Fruit fly (Drosophila melanogaster) whole organism, embryonic: ENCODE measurements around the gene Gdh.
A peak's percentile ranks its signal among the peaks of the same experiment; 100 is the strongest.

ENCODE experiments used
- Atf6 ChIP-seq: fragments of 200-800 bp; sonication (Bioruptor generic); IDR thresholded peaks from 2 replicates; pipeline ENCODE4 v1.3.6; 2022; ENCODE audit warnings: missing biosample characterization, missing genetic modification characterization
- Bgb ChIP-seq: fragments of 200-800 bp; sonication (Bioruptor generic); IDR thresholded peaks from 2 replicates; pipeline ENCODE4 v1.3.6; 2022; ENCODE audit warnings: missing biosample characterization, missing genetic modification characterization; ENCODE audit not compliant: partially characterized antibody
- CG10431 ChIP-seq: fragments of 200-800 bp; sonication (Bioruptor generic); optimal IDR thresholded peaks from 3 replicates; lab custom pipeline; 2018; ENCODE audit warnings: missing biosample characterization, mild to moderate bottlenecking, missing genetic modification characterization
- CG12071 ChIP-seq: fragments of 200-800 bp; sonication (Bioruptor generic); optimal IDR thresholded peaks from 3 replicates; lab custom pipeline; 2018; ENCODE audit warnings: missing biosample characterization, mild to moderate bottlenecking, missing genetic modification characterization
- CG1792 ChIP-seq: fragments of 200-800 bp; sonication (Bioruptor generic); optimal IDR thresholded peaks from 2 replicates; lab custom pipeline; 2016; ENCODE audit warnings: missing biosample characterization, missing genetic modification characterization
- CG18262 ChIP-seq: fragments of 200-800 bp; optimal IDR thresholded peaks from 3 replicates; lab custom pipeline; 2019; ENCODE audit warnings: missing biosample characterization, mild to moderate bottlenecking, missing genetic modification characterization, moderate library complexity
- CG2120 ChIP-seq: fragments of 200-800 bp; sonication (Bioruptor generic); optimal IDR thresholded peaks from 3 replicates; lab custom pipeline; 2016; ENCODE audit warnings: missing biosample characterization, missing genetic modification characterization
- CG2712 ChIP-seq: fragments of 200-800 bp; optimal IDR thresholded peaks from 3 replicates; lab custom pipeline; 2019; ENCODE audit warnings: missing biosample characterization, mild to moderate bottlenecking, missing genetic modification characterization, moderate library complexity
- CG32532 ChIP-seq: fragments of 200-800 bp; sonication (Bioruptor generic); IDR thresholded peaks from 2 replicates; pipeline ENCODE4 v1.3.6; 2022; ENCODE audit warnings: missing biosample characterization, missing genetic modification characterization
- CG6854 ChIP-seq: fragments of 200-800 bp; sonication (Bioruptor generic); optimal IDR thresholded peaks from 3 replicates; lab custom pipeline; 2017; ENCODE audit warnings: missing biosample characterization, mild to moderate bottlenecking, missing genetic modification characterization
- CG8290 ChIP-seq, 3 experiments: fragments of 200-800 bp; sonication (Bioruptor generic); optimal IDR thresholded peaks; 2 replicates each; lab custom pipeline; 2016 to 2019; ENCODE audit warnings: missing biosample characterization in 3 of 3, missing genetic modification characterization in 3 of 3, mild to moderate bottlenecking in 2 of 3, moderate library complexity in 1 of 3
- CTCF ChIP-seq: fragments of 200-800 bp; sonication (Bioruptor generic); optimal IDR thresholded peaks from 2 replicates; lab custom pipeline; 2017; ENCODE audit warnings: missing biosample characterization, mild to moderate bottlenecking, missing genetic modification characterization, moderate library complexity
- CrebB ChIP-seq: fragments of 200-800 bp; sonication (Bioruptor generic); optimal IDR thresholded peaks from 3 replicates; lab custom pipeline; 2018; ENCODE audit warnings: missing biosample characterization, mild to moderate bottlenecking, missing genetic modification characterization
- Dbx ChIP-seq: fragments of 200-800 bp; sonication (Bioruptor generic); IDR thresholded peaks from 3 replicates; pipeline ENCODE4 v1.3.6; 2022; ENCODE audit warnings: missing biosample characterization, missing genetic modification characterization
- Dip3 ChIP-seq: fragments of 200-800 bp; sonication (Bioruptor generic); optimal IDR thresholded peaks from 3 replicates; lab custom pipeline; 2016; ENCODE audit warnings: missing biosample characterization, missing genetic modification characterization
- Dref ChIP-seq: fragments of 200-800 bp; sonication (Bioruptor generic); IDR thresholded peaks from 2 replicates; pipeline ENCODE4 v1.3.6; 2022; ENCODE audit warnings: missing biosample characterization, missing genetic modification characterization
- HLH4C ChIP-seq: fragments of 200-800 bp; sonication (Bioruptor generic); IDR thresholded peaks from 3 replicates; pipeline ENCODE4 v1.3.6; 2022; ENCODE audit warnings: missing biosample characterization, missing genetic modification characterization; ENCODE audit not compliant: partially characterized antibody
- Hand ChIP-seq: fragments of 200-800 bp; sonication (Bioruptor generic); optimal IDR thresholded peaks from 2 replicates; lab custom pipeline; 2017; ENCODE audit warnings: mild to moderate bottlenecking, missing biosample characterization, missing genetic modification reagents, missing genetic modification characterization
- Hr78 ChIP-seq, 2 experiments: fragments of 200-800 bp in 1 of 2; fragments of >200 bp in 1 of 2; sonication (Bioruptor generic) in 1 of 2; optimal IDR thresholded peaks; 2 replicates each; lab custom pipeline; 2017 to 2019; ENCODE audit warnings: missing biosample characterization in 2 of 2, missing genetic modification characterization in 2 of 2, mild to moderate bottlenecking in 1 of 2, moderate library complexity in 1 of 2
- MBD-R2 ChIP-seq: fragments of 200-800 bp; sonication (Bioruptor generic); IDR thresholded peaks from 2 replicates; pipeline ENCODE4 v1.3.6; 2022; ENCODE audit warnings: missing biosample characterization, missing genetic modification characterization
- Myb ChIP-seq: fragments of 200-800 bp; sonication (Bioruptor generic); optimal IDR thresholded peaks from 2 replicates; lab custom pipeline; 2016; ENCODE audit warnings: missing biosample characterization, missing genetic modification characterization
- Nf-YC ChIP-seq: fragments of 200-800 bp; optimal IDR thresholded peaks from 3 replicates; lab custom pipeline; 2019; ENCODE audit warnings: missing biosample characterization, mild to moderate bottlenecking, missing genetic modification characterization, moderate library complexity
- YL-1 ChIP-seq: fragments of 200-800 bp; sonication (Bioruptor generic); optimal IDR thresholded peaks from 3 replicates; lab custom pipeline; 2017; ENCODE audit warnings: missing biosample characterization, mild to moderate bottlenecking, missing genetic modification characterization
- bcd ChIP-seq: fragments of 200-800 bp; sonication (Bioruptor generic); optimal IDR thresholded peaks from 2 replicates; lab custom pipeline; 2017; ENCODE audit warnings: missing biosample characterization, mild to moderate bottlenecking, missing genetic modification characterization
- chinmo ChIP-seq: fragments of 200-800 bp; sonication (Bioruptor generic); IDR thresholded peaks from 4 replicates; pipeline ENCODE4 v1.3.6; 2022; ENCODE audit warnings: missing biosample characterization, missing genetic modification characterization; ENCODE audit not compliant: partially characterized antibody
- ci ChIP-seq: fragments of 200-800 bp; sonication (Bioruptor generic); IDR thresholded peaks from 3 replicates; pipeline ENCODE4 v1.3.6; 2022; ENCODE audit warnings: missing biosample characterization, missing genetic modification characterization
- cwo ChIP-seq: fragments of 200-800 bp; sonication (Bioruptor generic); optimal IDR thresholded peaks from 3 replicates; lab custom pipeline; 2017; ENCODE audit warnings: missing biosample characterization, missing genetic modification characterization, mild to moderate bottlenecking, moderate library complexity, missing genetic modification reagents
- ems ChIP-seq: fragments of 200-800 bp; sonication (Bioruptor generic); optimal IDR thresholded peaks from 3 replicates; lab custom pipeline; 2016; ENCODE audit warnings: missing biosample characterization, missing genetic modification characterization
- exex ChIP-seq: fragments of 200-800 bp; sonication (Bioruptor generic); optimal IDR thresholded peaks from 4 replicates; lab custom pipeline; 2018; ENCODE audit warnings: missing biosample characterization, mild to moderate bottlenecking, missing genetic modification characterization, moderate library complexity
- her ChIP-seq: fragments of 200-800 bp; sonication (Bioruptor generic); optimal IDR thresholded peaks from 2 replicates; lab custom pipeline; 2016; ENCODE audit warnings: missing biosample characterization, missing genetic modification characterization
- kah ChIP-seq: fragments of 200-800 bp; sonication (Bioruptor generic); optimal IDR thresholded peaks from 2 replicates; lab custom pipeline; 2018; ENCODE audit warnings: missing biosample characterization, mild to moderate bottlenecking, missing genetic modification characterization
- ken ChIP-seq: fragments of 200-800 bp; sonication (Bioruptor generic); IDR thresholded peaks from 3 replicates; pipeline ENCODE4 v1.3.6; 2022; ENCODE audit warnings: missing biosample characterization, missing genetic modification characterization
- knrl ChIP-seq: fragments of 200-800 bp; sonication (Bioruptor generic); IDR thresholded peaks from 3 replicates; pipeline ENCODE4 v1.3.6; 2022; ENCODE audit warnings: missing biosample characterization, missing genetic modification characterization; ENCODE audit not compliant: partially characterized antibody
- maf-S ChIP-seq: fragments of 200-800 bp; sonication (Bioruptor generic); optimal IDR thresholded peaks from 2 replicates; lab custom pipeline; 2016; ENCODE audit warnings: missing biosample characterization, missing genetic modification characterization
- mam ChIP-seq: fragments of 200-800 bp; sonication (Bioruptor generic); optimal IDR thresholded peaks from 3 replicates; lab custom pipeline; 2016; ENCODE audit warnings: missing biosample characterization, missing genetic modification characterization
- nom ChIP-seq: fragments of 200-800 bp; sonication (Bioruptor generic); optimal IDR thresholded peaks from 2 replicates; lab custom pipeline; 2017; ENCODE audit warnings: missing biosample characterization, missing genetic modification characterization, mild to moderate bottlenecking, moderate library complexity, missing genetic modification reagents
- oc ChIP-seq: fragments of 200-800 bp; sonication (Bioruptor generic); optimal IDR thresholded peaks from 2 replicates; lab custom pipeline; 2018; ENCODE audit warnings: missing biosample characterization, mild to moderate bottlenecking, missing genetic modification characterization, moderate library complexity
- onecut ChIP-seq: fragments of 200-800 bp; sonication (Bioruptor generic); IDR thresholded peaks from 2 replicates; pipeline ENCODE4 v1.3.6; 2022; ENCODE audit warnings: missing biosample characterization, missing genetic modification characterization
- pan ChIP-seq, 4 experiments: fragments of >200 bp in 3 of 4; fragments of 200-800 bp in 1 of 4; sonication (Bioruptor generic) in 1 of 4; optimal IDR thresholded peaks in 3 of 4; IDR thresholded peaks in 1 of 4; 2 replicates each; pipeline versions ENCODE4 v1.3.6 to Lab custom; 2017 to 2022; ENCODE audit warnings: missing biosample characterization in 2 of 4, missing genetic modification characterization in 2 of 4, mixed read lengths in 1 of 4
- psq ChIP-seq: fragments of 200-800 bp; sonication (Bioruptor generic); optimal IDR thresholded peaks from 2 replicates; lab custom pipeline; 2017; ENCODE audit warnings: missing biosample characterization, missing genetic modification characterization
- ranshi ChIP-seq: fragments of 200-800 bp; sonication (Bioruptor generic); IDR thresholded peaks from 2 replicates; pipeline ENCODE4 v1.3.6; 2022; ENCODE audit warnings: missing biosample characterization, missing genetic modification characterization
- scrt ChIP-seq: fragments of 200-800 bp; sonication (Bioruptor generic); optimal IDR thresholded peaks from 2 replicates; lab custom pipeline; 2018; ENCODE audit warnings: missing biosample characterization, mild to moderate bottlenecking, missing genetic modification characterization, moderate library complexity
- sens ChIP-seq: fragments of 200-800 bp; sonication (Bioruptor generic); peaks from one replicate; lab custom pipeline; 2016; ENCODE audit warnings: missing biosample characterization, missing genetic modification characterization
- seq ChIP-seq: fragments of 200-800 bp; sonication (Bioruptor generic); IDR thresholded peaks from 2 replicates; pipeline ENCODE4 v1.3.6; 2022; ENCODE audit warnings: missing biosample characterization, missing genetic modification characterization
- sna ChIP-seq: fragments of 200-800 bp; sonication (Bioruptor generic); IDR thresholded peaks from 2 replicates; pipeline ENCODE4 v1.3.6; 2022; ENCODE audit warnings: missing biosample characterization, missing genetic modification characterization; ENCODE audit not compliant: partially characterized antibody
- vvl ChIP-seq: fragments of 200-800 bp; sonication (Bioruptor generic); IDR thresholded peaks from 2 replicates; pipeline ENCODE4 v1.3.6; 2022; ENCODE audit warnings: missing biosample characterization, missing genetic modification characterization
- zen ChIP-seq: fragments of 200-800 bp; sonication (Bioruptor generic); optimal IDR thresholded peaks from 3 replicates; lab custom pipeline; 2018; ENCODE audit warnings: missing biosample characterization, mild to moderate bottlenecking, missing genetic modification characterization, moderate library complexity
- zf30C ChIP-seq: fragments of 200-800 bp; sonication (Bioruptor generic); optimal IDR thresholded peaks from 3 replicates; lab custom pipeline; 2018; ENCODE audit warnings: missing biosample characterization, mild to moderate bottlenecking, missing genetic modification characterization
- zfh1 ChIP-seq: fragments of 200-800 bp; sonication (Bioruptor generic); IDR thresholded peaks from 3 replicates; pipeline ENCODE4 v1.3.6; 2022; ENCODE audit warnings: missing biosample characterization, missing genetic modification characterization

The Gdh gene

DNA sequence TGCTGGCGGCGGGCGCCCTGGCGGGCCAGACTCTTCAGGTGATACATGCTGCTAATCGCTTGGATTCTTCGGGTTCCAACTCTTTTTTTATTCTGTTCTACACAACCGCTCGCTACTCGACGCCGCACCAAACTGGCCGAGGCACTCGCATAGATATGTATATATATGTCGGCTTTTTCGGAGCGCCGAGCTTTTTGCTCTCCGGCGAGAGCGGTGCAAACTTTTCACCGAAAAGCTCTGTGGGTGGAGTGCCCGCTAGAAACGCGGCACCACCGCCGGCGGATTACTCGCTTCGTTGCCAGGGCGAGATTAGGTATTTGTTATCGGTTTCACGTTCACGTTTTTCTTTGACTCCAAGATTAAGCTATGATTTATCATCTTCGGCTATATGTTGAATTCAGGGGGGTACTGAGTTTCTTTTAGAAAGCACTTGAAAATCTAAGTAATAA, at the start of gene Gdh (continued):
- TF ChIP-seq CG6854 (GFP tag; lab: Kevin White, UChicago) (peak; percentile 53), nom (GFP tag; lab: Kevin White, UChicago) (peak; percentile 72), Nf-YC (tag; lab: Kevin White, UChicago) (peak; percentile 35), CG1792 (no peak), onecut (GFP tag; lab: Robert Waterston, UW) (peak; percentile 43), ems (GFP tag; lab: Kevin White, UChicago) (peak; percentile 28), zen (tag; lab: Kevin White, UChicago) (no peak), YL-1 (peak; percentile 30), psq (GFP tag; lab: Kevin White, UChicago) (no peak), Myb (no peak), cwo (GFP tag; lab: Kevin White, UChicago) (peak; percentile 94), Atf6 (GFP tag; lab: Robert Waterston, UW) (peak; percentile 55), zf30C (no peak), Hr78 (GFP tag; optimal IDR thresholded peaks at IDR 0.05; lab: Kevin White, UChicago) (no peak), maf-S (GFP tag; lab: Kevin White, UChicago) (no peak), sna (peak; percentile 63), bcd (peak; percentile 4), CG18262 (peak; percentile 96), Bgb (GFP tag; lab: Robert Waterston, UW) (peak; percentile 68; the same call in 1 of the 2 replicates), Dref (peak; percentile 50; the same call in 1 of the 2 replicates), seq (GFP tag; lab: Robert Waterston, UW) (peak; percentile 38; the same call in 1 of the 2 replicates), ken (GFP tag; lab: Robert Waterston, UW) (peak; percentile 11; the same call in 1 of the 3 replicates), scrt (GFP tag; lab: Kevin White, UChicago) (peak; percentile 65), oc (tag; lab: Kevin White, UChicago) (peak; percentile 56), CG8290 (GFP tag; optimal IDR thresholded peaks at IDR 0.05; lab: Kevin White, UChicago) (no peak), CG8290 (tag; optimal IDR thresholded peaks at IDR 0.05; lab: Kevin White, UChicago) (peak in 1 of 2 experiments; percentile 58), sens (GFP tag; lab: Kevin White, UChicago) (peak; percentile 77), Dip3 (GFP tag; lab: Kevin White, UChicago) (peak; percentile 5), her (peak; percentile 3), ranshi (peak; percentile 27; the same call in 1 of the 2 replicates), ci (GFP tag; lab: Robert Waterston, UW) (peak; percentile 76), CTCF (GFP tag; lab: Kevin White, UChicago) (no peak), kah (GFP tag; lab: Kevin White, UChicago) (peak; percentile 26), zfh1 (no peak), Hand (GFP tag; lab: Kevin White, UChicago) (peak; percentile 65), CG10431 (no peak), knrl (0 out of 3 replicates have a peak, but pooled peaks have one; percentile 33), chinmo (GFP tag; lab: Robert Waterston, UW) (peak; percentile 91; the same call in 3 of the 4 replicates), exex (peak; percentile 36), MBD-R2 (GFP tag; lab: Robert Waterston, UW) (peak; percentile 14; the same call in 1 of the 2 replicates), CG32532 (GFP tag; lab: Robert Waterston, UW) (peak; percentile 55), CG2120 (GFP tag; lab: Kevin White, UChicago) (peak; percentile 9), HLH4C (peak; percentile 51; the same call in 1 of the 3 replicates), CG2712 (peak; percentile 27), CrebB (peak; percentile 41), Dbx (GFP tag; lab: Robert Waterston, UW) (peak; percentile 59; the same call in 2 of the 3 replicates), CG12071 (GFP tag; lab: Kevin White, UChicago) (peak; percentile 47), mam (GFP tag; lab: Kevin White, UChicago) (peak; percentile 11), pan (optimal IDR thresholded peaks at IDR 0.05; lab: Kevin White, UChicago) (no peak), pan (GFP tag; optimal IDR thresholded peaks at IDR 0.05 in 1 of 2, IDR thresholded peaks at IDR 0.05 in 1 of 2) (peak in 1 of 2 experiments; percentile 34), vvl (GFP tag; lab: Robert Waterston, UW) (peak; percentile 65)
